Worm (Caenorhabditis elegans) whole organism, early embryonic: ENCODE results near the gene gnrr-4.

Experiments
- B0310.2 ChIP-seq: sonication (generic microtip); optimal IDR thresholded peaks from 2 replicates; lab custom pipeline; 2016; ENCODE audit warnings: mild to moderate bottlenecking, missing genetic modification characterization, missing compliant biosample characterization
- F13C5.2 ChIP-seq: sonication (generic microtip); optimal IDR thresholded peaks from 2 replicates; lab custom pipeline; 2017; ENCODE audit warnings: mild to moderate bottlenecking, missing genetic modification characterization, inconsistent platforms, missing compliant biosample characterization
- aly-1 ChIP-seq: sonication (generic microtip); optimal IDR thresholded peaks from 2 replicates; lab custom pipeline; 2016; ENCODE audit warnings: missing genetic modification characterization, missing compliant biosample characterization
- ama-1 ChIP-seq: fragments of 150-350 bp; optimal IDR thresholded peaks from 2 replicates; lab custom pipeline; 2014
- ceh-13 ChIP-seq: fragments of 200-800 bp; sonication (Bioruptor generic); optimal IDR thresholded peaks from 2 replicates; lab custom pipeline; 2018; ENCODE audit warnings: mild to moderate bottlenecking, missing genetic modification characterization, missing compliant biosample characterization
- ceh-36 ChIP-seq: sonication (generic microtip); optimal IDR thresholded peaks from 2 replicates; lab custom pipeline; 2016; ENCODE audit warnings: missing genetic modification characterization, inconsistent platforms, missing compliant biosample characterization
- ets-7 ChIP-seq: sonication (generic microtip); optimal IDR thresholded peaks from 2 replicates; lab custom pipeline; 2016; ENCODE audit warnings: missing genotype, missing genetic modification characterization, missing compliant biosample characterization
- flt-1 ChIP-seq: fragments of 200-800 bp; sonication (Bioruptor generic); IDR thresholded peaks from 2 replicates; pipeline ENCODE4 v1.3.6; 2022; ENCODE audit warnings: missing genetic modification characterization, missing compliant biosample characterization
- hmbx-1 ChIP-seq: sonication (generic microtip); optimal IDR thresholded peaks from 2 replicates; lab custom pipeline; 2016; ENCODE audit warnings: mild to moderate bottlenecking, missing genetic modification characterization, missing compliant biosample characterization
- hmg-4 ChIP-seq: fragments of 200-800 bp; sonication (Bioruptor generic); optimal IDR thresholded peaks from 2 replicates; lab custom pipeline; 2018; ENCODE audit warnings: mild to moderate bottlenecking, missing genetic modification characterization, missing compliant biosample characterization
- hnd-1 ChIP-seq: sonication (generic microtip); optimal IDR thresholded peaks from 2 replicates; lab custom pipeline; 2016; ENCODE audit warnings: missing genetic modification characterization, missing compliant biosample characterization
- pes-1 ChIP-seq: fragments of 200-800 bp; sonication (Bioruptor generic); IDR thresholded peaks from 2 replicates; pipeline ENCODE4 v1.3.6; 2022; ENCODE audit warnings: missing genetic modification reagents, missing genetic modification characterization, missing compliant biosample characterization
- scrt-1 ChIP-seq: fragments of 200-800 bp; sonication (Bioruptor generic); IDR thresholded peaks from 2 replicates; pipeline ENCODE4 v1.3.6; 2022; ENCODE audit warnings: missing genetic modification characterization, missing compliant biosample characterization
- sea-1 ChIP-seq: fragments of 200-800 bp; sonication (Bioruptor generic); conservative IDR thresholded peaks from 2 replicates; pipeline ENCODE4 v1.3.6; 2022; ENCODE audit warnings: missing genetic modification characterization, missing compliant biosample characterization
- tbx-11 ChIP-seq: fragments of 200-800 bp; sonication (Bioruptor generic); IDR thresholded peaks from 2 replicates; pipeline ENCODE4 v1.3.6; 2022; ENCODE audit warnings: missing genetic modification characterization, missing compliant biosample characterization
- tbx-37 ChIP-seq: fragments of 200-800 bp; sonication (Bioruptor generic); conservative IDR thresholded peaks from 2 replicates; pipeline ENCODE4 v1.3.6; 2022; ENCODE audit warnings: missing genetic modification reagents, missing genetic modification characterization, missing compliant biosample characterization
- tra-4 ChIP-seq: sonication (generic microtip); optimal IDR thresholded peaks from 2 replicates; lab custom pipeline; 2017; ENCODE audit warnings: missing genetic modification characterization, missing compliant biosample characterization

Gene gnrr-4

DNA sequence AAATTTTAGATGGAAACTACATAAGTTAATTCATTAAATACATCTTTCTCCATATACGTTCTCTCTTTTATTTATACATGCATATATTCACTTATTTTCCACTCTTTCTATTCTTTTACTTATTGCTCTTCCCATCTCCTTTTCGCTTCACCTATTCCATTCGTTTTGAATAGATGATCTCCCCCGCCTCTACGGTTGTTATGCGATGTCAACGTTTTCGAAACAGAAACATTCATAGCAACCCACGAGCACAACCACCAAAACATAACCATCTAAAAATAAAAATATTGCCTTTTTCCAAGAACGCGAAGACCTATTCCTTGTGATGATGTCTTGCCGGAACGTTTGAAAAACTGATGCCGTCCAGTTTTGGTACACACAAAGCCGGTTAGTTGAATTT, 30.4 kb upstream of the gnrr-4 start, which contains the start of gene sym-3:
sym-3 (plus strand) TSS at position 301 of the 400 bp plus-strand sequence.
- TF ChIP-seq B0310.2 (tag; lab: Kevin White, UChicago) (no peak), tbx-37 (GFP tag; lab: Robert Waterston, UW) (no peak), hmg-4 (GFP tag; lab: Kevin White, UChicago) (no peak), aly-1 (tag; lab: Kevin White, UChicago) (no peak), sea-1 (no peak), pes-1 (GFP tag; lab: Robert Waterston, UW) (no peak), ets-7 (tag; lab: Kevin White, UChicago) (no peak)

DNA sequence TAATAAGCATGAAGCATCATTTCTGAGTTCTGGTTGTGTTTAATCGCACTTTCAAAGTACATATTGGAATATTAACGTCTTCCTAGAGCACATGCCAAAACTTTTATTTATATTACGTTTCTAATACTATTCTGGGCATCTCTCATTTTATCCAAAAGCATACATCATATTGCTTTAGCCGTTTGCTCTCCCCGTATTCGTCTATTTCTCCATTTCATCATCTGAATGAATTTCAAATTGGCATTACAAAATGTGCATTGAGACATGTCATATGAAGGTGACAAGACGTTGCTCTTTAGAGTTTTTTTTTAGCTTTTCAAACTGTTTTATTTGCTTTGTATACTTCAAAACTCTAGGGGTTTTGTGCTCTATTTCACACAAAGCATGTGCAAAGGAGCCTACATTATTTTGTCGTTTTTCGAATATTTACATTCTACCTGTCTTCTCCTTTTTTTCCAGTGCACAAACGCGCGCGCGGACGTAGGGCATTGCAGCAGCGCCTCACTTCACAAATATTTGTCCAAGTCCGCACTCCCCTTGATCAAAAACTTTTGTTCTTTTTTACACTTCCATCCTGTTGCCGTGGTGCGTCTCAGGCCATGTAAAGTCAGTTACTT, 29.5 kb upstream of the gnrr-4 start:
- TF ChIP-seq hmg-4 (GFP tag; lab: Kevin White, UChicago) = no peak
- no peak for TF ChIP-seq pes-1 (GFP tag; lab: Robert Waterston, UW)
- no peak for TF ChIP-seq scrt-1 (GFP tag; lab: Robert Waterston, UW)

ce11 chrX:5770648-5771047, 27.5 kb upstream of the gnrr-4 start, which contains the start of gene C54H2.4:
TSS of gene C54H2.4 (minus strand) at chrX:5770748.
- TF ChIP-seq sea-1 = no peak
- no peak for TF ChIP-seq hmg-4 (GFP tag; lab: Kevin White, UChicago)
- no peak for TF ChIP-seq F13C5.2 (tag; lab: Kevin White, UChicago)
- TF ChIP-seq tra-4 (tag; lab: Kevin White, UChicago) = no peak
- TF ChIP-seq ceh-13 = no peak
- no peak for TF ChIP-seq aly-1 (tag; lab: Kevin White, UChicago)
- TF ChIP-seq tbx-37 (GFP tag; lab: Robert Waterston, UW) = no peak
- TF ChIP-seq ets-7 (tag; lab: Kevin White, UChicago) = no peak
- no peak for TF ChIP-seq tbx-11
- TF ChIP-seq B0310.2 (tag; lab: Kevin White, UChicago) = no peak
- no peak for TF ChIP-seq ceh-36 (tag; lab: Kevin White, UChicago)
- TF ChIP-seq scrt-1 (GFP tag; lab: Robert Waterston, UW) = no peak
- no peak for TF ChIP-seq hmbx-1 (tag; lab: Kevin White, UChicago)

DNA sequence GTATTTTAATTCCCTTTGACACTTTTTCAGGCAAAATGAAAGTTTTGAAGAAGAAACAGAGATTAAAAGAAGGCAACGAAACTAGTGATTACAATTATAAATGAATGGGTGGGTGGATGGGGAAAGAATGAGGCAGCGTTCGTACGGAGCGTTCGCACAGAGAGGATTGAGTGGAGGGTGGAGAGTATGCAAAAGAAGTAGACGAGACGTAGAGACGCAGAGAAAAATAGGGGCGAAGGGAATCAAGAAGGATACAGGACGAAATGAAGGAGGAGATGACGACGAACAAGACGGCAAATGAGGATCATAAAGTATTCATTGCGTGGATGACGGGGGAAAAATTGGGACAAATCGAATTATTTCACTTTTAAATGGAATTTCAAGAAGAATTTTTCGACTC, 21.6 kb upstream of the gnrr-4 start:
- TF ChIP-seq B0310.2 (tag; lab: Kevin White, UChicago) (no peak), pes-1 (GFP tag; lab: Robert Waterston, UW) (peak; percentile 24; the same call in 1 of the 2 replicates), hmg-4 (GFP tag; lab: Kevin White, UChicago) (peak; percentile 70), aly-1 (tag; lab: Kevin White, UChicago) (peak; percentile 50)

DNA sequence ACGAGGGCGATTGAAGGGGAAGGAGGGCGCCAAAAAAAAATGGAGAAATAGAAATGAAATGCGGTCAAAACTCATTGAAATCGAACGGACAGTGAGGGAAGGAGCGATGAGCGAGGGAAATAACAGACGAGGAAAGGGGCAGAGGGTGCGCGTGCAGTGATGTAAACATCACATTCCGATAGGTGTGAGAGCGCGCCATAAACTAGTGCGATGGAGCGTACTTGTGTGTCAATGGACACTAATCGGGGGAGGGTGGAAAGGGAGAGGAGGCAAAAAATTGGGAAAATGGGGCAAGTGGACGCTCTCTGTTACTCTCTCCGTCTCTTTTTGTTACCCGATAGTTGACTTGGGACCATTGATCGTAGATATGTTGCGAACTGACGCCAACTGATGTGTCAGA, 20.8 kb upstream of the gnrr-4 start:
- TF ChIP-seq hmg-4 (GFP tag; lab: Kevin White, UChicago) (peak; percentile 59), F13C5.2 (tag; lab: Kevin White, UChicago) (peak; percentile 26), ets-7 (tag; lab: Kevin White, UChicago) (no peak), B0310.2 (tag; lab: Kevin White, UChicago) (no peak), ama-1 (no peak), scrt-1 (GFP tag; lab: Robert Waterston, UW) (no peak), aly-1 (tag; lab: Kevin White, UChicago) (no peak), sea-1 (0 out of 2 replicates have a peak, but pooled peaks have one; percentile 55), flt-1 (GFP tag; lab: Robert Waterston, UW) (0 out of 2 replicates have a peak, but pooled peaks have one; percentile 4), pes-1 (GFP tag; lab: Robert Waterston, UW) (no peak; the same call in 1 of the 2 replicates), tbx-11 (no peak), ceh-13 (no peak), ceh-36 (tag; lab: Kevin White, UChicago) (no peak)

- TF ChIP-seq F13C5.2 (tag; lab: Kevin White, UChicago) (no peak), B0310.2 (tag; lab: Kevin White, UChicago) (no peak), ceh-13 (no peak), scrt-1 (GFP tag; lab: Robert Waterston, UW) (no peak)
These were observed 20.2 kb upstream of the gnrr-4 start, which contains the start of gene tag-294 for ce11 chrX:5763292-5763691. TSS of gene tag-294 (minus strand) at chrX:5763392.

ce11 chrX:5753141-5753540, 10.0 kb upstream of the gnrr-4 start:
- TF ChIP-seq ceh-36 (tag; lab: Kevin White, UChicago) = no peak
- TF ChIP-seq flt-1 (GFP tag; lab: Robert Waterston, UW) = no peak
- TF ChIP-seq tra-4 (tag; lab: Kevin White, UChicago) = no peak
- no peak for TF ChIP-seq tbx-11

DNA sequence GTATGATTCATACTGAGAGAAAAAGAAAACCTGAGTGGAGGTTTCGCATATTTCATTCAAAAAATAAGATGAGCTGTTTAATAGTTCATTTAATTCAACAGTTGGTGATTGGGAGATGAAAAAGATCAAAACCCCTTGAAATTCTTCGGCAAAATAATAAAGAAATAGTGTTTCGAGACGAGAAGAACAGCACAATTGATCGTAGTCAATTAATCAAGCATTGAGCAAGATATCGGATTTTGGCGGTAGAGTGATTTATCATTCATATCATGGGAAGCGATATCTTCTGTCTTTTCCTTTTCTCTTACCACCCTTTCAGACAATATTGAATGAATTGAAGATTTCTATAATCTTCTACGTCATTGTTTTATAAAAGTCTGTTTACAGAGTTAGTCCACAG, 3.6 kb upstream of the gnrr-4 start:
- TF ChIP-seq ceh-36 (tag; lab: Kevin White, UChicago) = no peak

DNA sequence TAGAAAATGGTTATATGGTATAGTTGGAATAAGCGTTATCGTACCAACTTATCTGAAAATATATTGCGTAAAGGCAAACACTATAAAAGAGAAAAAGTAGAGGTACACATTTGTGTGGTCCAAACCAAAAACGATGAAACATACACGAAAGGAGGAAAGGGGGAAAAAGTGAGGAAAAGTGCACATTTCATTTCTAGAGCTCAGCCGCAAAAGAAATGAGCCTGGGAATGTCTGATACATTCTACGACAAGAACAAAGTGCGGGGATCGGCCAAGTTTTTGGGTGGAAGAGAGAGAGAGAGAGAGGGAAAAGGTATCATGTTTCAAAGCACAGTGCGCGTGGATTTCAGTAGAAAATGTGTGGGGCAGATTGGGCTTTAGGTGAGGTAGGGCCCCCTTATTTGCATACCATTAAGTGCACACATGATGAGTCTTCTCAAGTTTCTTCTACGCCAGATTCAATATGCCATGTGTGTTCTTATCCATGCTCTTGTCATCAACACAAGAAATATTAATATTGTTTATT, 9.3 kb downstream of the gnrr-4 start, which contains the start of gene rgs-6:
rgs-6 (minus strand) TSS at position 51 of the 525 bp plus-strand sequence.
- TF ChIP-seq flt-1 (GFP tag; lab: Robert Waterston, UW) (no peak), tbx-37 (GFP tag; lab: Robert Waterston, UW) (no peak), ama-1 (no peak), hnd-1 (tag; lab: Kevin White, UChicago) (no peak), aly-1 (tag; lab: Kevin White, UChicago) (no peak), sea-1 (no peak), hmg-4 (GFP tag; lab: Kevin White, UChicago) (no peak), ceh-36 (tag; lab: Kevin White, UChicago) (no peak), scrt-1 (GFP tag; lab: Robert Waterston, UW) (no peak), tbx-11 (no peak), pes-1 (GFP tag; lab: Robert Waterston, UW) (no peak), B0310.2 (tag; lab: Kevin White, UChicago) (no peak), ceh-13 (no peak), hmbx-1 (tag; lab: Kevin White, UChicago) (no peak), tra-4 (tag; lab: Kevin White, UChicago) (no peak), F13C5.2 (tag; lab: Kevin White, UChicago) (no peak), ets-7 (tag; lab: Kevin White, UChicago) (no peak)
